Worm (Caenorhabditis elegans) whole organism, early embryonic: ENCODE data around the gene M106.3.

Experiments used
- B0310.2 ChIP-seq: sonication (generic microtip); optimal IDR thresholded peaks from 2 replicates; lab custom pipeline; 2016; ENCODE audit warnings: mild to moderate bottlenecking, missing genetic modification characterization, missing compliant biosample characterization
- F13C5.2 ChIP-seq: sonication (generic microtip); optimal IDR thresholded peaks from 2 replicates; lab custom pipeline; 2017; ENCODE audit warnings: mild to moderate bottlenecking, missing genetic modification characterization, inconsistent platforms, missing compliant biosample characterization
- aly-1 ChIP-seq: sonication (generic microtip); optimal IDR thresholded peaks from 2 replicates; lab custom pipeline; 2016; ENCODE audit warnings: missing genetic modification characterization, missing compliant biosample characterization
- ama-1 ChIP-seq: fragments of 150-350 bp; optimal IDR thresholded peaks from 2 replicates; lab custom pipeline; 2014
- ceh-13 ChIP-seq: fragments of 200-800 bp; sonication (Bioruptor generic); optimal IDR thresholded peaks from 2 replicates; lab custom pipeline; 2018; ENCODE audit warnings: mild to moderate bottlenecking, missing genetic modification characterization, missing compliant biosample characterization
- ceh-36 ChIP-seq: sonication (generic microtip); optimal IDR thresholded peaks from 2 replicates; lab custom pipeline; 2016; ENCODE audit warnings: missing genetic modification characterization, inconsistent platforms, missing compliant biosample characterization
- flt-1 ChIP-seq: fragments of 200-800 bp; sonication (Bioruptor generic); IDR thresholded peaks from 2 replicates; pipeline ENCODE4 v1.3.6; 2022; ENCODE audit warnings: missing genetic modification characterization, missing compliant biosample characterization
- hmg-4 ChIP-seq: fragments of 200-800 bp; sonication (Bioruptor generic); optimal IDR thresholded peaks from 2 replicates; lab custom pipeline; 2018; ENCODE audit warnings: mild to moderate bottlenecking, missing genetic modification characterization, missing compliant biosample characterization
- pes-1 ChIP-seq: fragments of 200-800 bp; sonication (Bioruptor generic); IDR thresholded peaks from 2 replicates; pipeline ENCODE4 v1.3.6; 2022; ENCODE audit warnings: missing genetic modification reagents, missing genetic modification characterization, missing compliant biosample characterization
- sea-1 ChIP-seq: fragments of 200-800 bp; sonication (Bioruptor generic); conservative IDR thresholded peaks from 2 replicates; pipeline ENCODE4 v1.3.6; 2022; ENCODE audit warnings: missing genetic modification characterization, missing compliant biosample characterization
- tbx-11 ChIP-seq: fragments of 200-800 bp; sonication (Bioruptor generic); IDR thresholded peaks from 2 replicates; pipeline ENCODE4 v1.3.6; 2022; ENCODE audit warnings: missing genetic modification characterization, missing compliant biosample characterization
- tra-4 ChIP-seq: sonication (generic microtip); optimal IDR thresholded peaks from 2 replicates; lab custom pipeline; 2017; ENCODE audit warnings: missing genetic modification characterization, missing compliant biosample characterization

- TF ChIP-seq B0310.2 (tag; lab: Kevin White, UChicago) (no peak), ama-1 (lab: Kevin White, UChicago) (no peak), ceh-36 (no peak), pes-1 (GFP tag; lab: Robert Waterston, UW) (no peak), aly-1 (tag; lab: Kevin White, UChicago) (no peak), tra-4 (tag; lab: Kevin White, UChicago) (no peak), tbx-11 (GFP tag; lab: Robert Waterston, UW) (no peak), F13C5.2 (no peak), hmg-4 (GFP tag; lab: Kevin White, UChicago) (no peak), ceh-13 (no peak), flt-1 (GFP tag; lab: Robert Waterston, UW) (no peak), sea-1 (no peak)
Observed at ce11 chrII:10861723-10862486, 1.2 kb upstream of the M106.3 start.
